Fruit fly (Drosophila melanogaster): ENCODE data around the gene CG5984.

CG5984 gene

dm6 chr3R:27238438-27239301 lies 9.1 kb downstream of the CG5984 start, which contains the start of the genes CG31064 and PolA2 (continued):
- TF ChIP-seq Sox102F (GFP tag; optimal IDR thresholded peaks at IDR 0.05) (no peak), aop (GFP tag; IDR thresholded peaks at IDR 0.05) (no peak), Meics (GFP tag; optimal IDR thresholded peaks at IDR 0.05) (no peak), CG12236 (GFP tag; optimal IDR thresholded peaks at IDR 0.05) (no peak), crp (GFP tag; optimal IDR thresholded peaks at IDR 0.05) (peak; percentile 89 to 97), Hr3 (GFP tag; optimal IDR thresholded peaks at IDR 0.05) (no peak), CG10274 (GFP tag; optimal IDR thresholded peaks at IDR 0.05) (no peak), cg (GFP tag; optimal IDR thresholded peaks at IDR 0.05) (no peak), CG18764 (GFP tag; optimal IDR thresholded peaks at IDR 0.05) (no peak), CG14965 (GFP tag; optimal IDR thresholded peaks at IDR 0.05; ENCODE audit: borderline replicate concordance) (no peak), pum (GFP tag; optimal IDR thresholded peaks at IDR 0.05) (peak; percentile 28), Neu2 (GFP tag; optimal IDR thresholded peaks at IDR 0.05; ENCODE audit: borderline replicate concordance) (no peak), peb (GFP tag; IDR thresholded peaks at IDR 0.05) (no peak), sc (optimal IDR thresholded peaks at IDR 0.05) (no peak), sc (GFP tag; optimal IDR thresholded peaks at IDR 0.05) (no peak), CG12659 (GFP tag; optimal IDR thresholded peaks at IDR 0.05) (peak; percentile 62), run (tag; optimal IDR thresholded peaks at IDR 0.05) (no peak), CG10462 (GFP tag; optimal IDR thresholded peaks at IDR 0.05) (no peak), tup (GFP tag; optimal IDR thresholded peaks at IDR 0.05) (no peak), CG3838 (GFP tag; optimal IDR thresholded peaks at IDR 0.05) (no peak), amos (GFP tag; IDR thresholded peaks at IDR 0.05; ENCODE audit: partially characterized antibody) (peak; percentile 81), Gug (GFP tag; IDR thresholded peaks at IDR 0.05) (no peak), CG10209 (GFP tag; optimal IDR thresholded peaks at IDR 0.05) (no peak), usp (GFP tag; optimal IDR thresholded peaks at IDR 0.05) (no peak), Dref (GFP tag; IDR thresholded peaks at IDR 0.05) (peak; percentile 98), CG10147 (GFP tag; optimal IDR thresholded peaks at IDR 0.05) (peak; percentile 5), hkb (optimal IDR thresholded peaks at IDR 0.05) (no peak), hkb (GFP tag; IDR thresholded peaks at IDR 0.05) (no peak), ERR (GFP tag; optimal IDR thresholded peaks at IDR 0.05) (no peak), ci (GFP tag; IDR thresholded peaks at IDR 0.05) (peak; percentile 66; the same call in 2 of the 3 replicates), sr (GFP tag; IDR thresholded peaks at IDR 0.05) (no peak), ash1 (GFP tag; optimal IDR thresholded peaks at IDR 0.05) (no peak), CG6254 (GFP tag; optimal IDR thresholded peaks at IDR 0.05) (no peak), Atf6 (GFP tag; IDR thresholded peaks at IDR 0.05) (no peak), sob (GFP tag; IDR thresholded peaks at IDR 0.05) (no peak), Rx (GFP tag; IDR thresholded peaks at IDR 0.05) (no peak), slp2 (GFP tag; optimal IDR thresholded peaks at IDR 0.05) (no peak), Asciz (GFP tag; optimal IDR thresholded peaks at IDR 0.05) (no peak), CG42726 (GFP tag; IDR thresholded peaks at IDR 0.05; ENCODE audit: partially characterized antibody) (peak; percentile 69; the same call in 1 of the 2 replicates), D19B (GFP tag; optimal IDR thresholded peaks at IDR 0.05) (no peak), unpg (GFP tag; optimal IDR thresholded peaks at IDR 0.05) (no peak), CG17612 (GFP tag; IDR thresholded peaks at IDR 0.05) (no peak), z (GFP tag; IDR thresholded peaks at IDR 0.05) (no peak), pzg (GFP tag; optimal IDR thresholded peaks at IDR 0.05) (peak; percentile 95), sisA (GFP tag; IDR thresholded peaks at IDR 0.05) (no peak), Oli (tag; optimal IDR thresholded peaks at IDR 0.05) (no peak), Fer3 (tag; optimal IDR thresholded peaks at IDR 0.05) (no peak), zen (tag; optimal IDR thresholded peaks at IDR 0.05) (peak; percentile 28), dpn (GFP tag; optimal IDR thresholded peaks at IDR 0.05) (no peak), danr (GFP tag; IDR thresholded peaks at IDR 0.05) (no peak)
